Worm (Caenorhabditis elegans) whole organism, L4 larva: ENCODE measurements around the gene znf-782.

ENCODE experiments used
- D1046.2 ChIP-seq: fragments of 200-800 bp; sonication (Bioruptor generic); IDR thresholded peaks from 2 replicates; pipeline ENCODE4 v1.3.6; 2022; ENCODE audit warnings: missing genetic modification characterization, missing compliant biosample characterization
- F10B5.3 ChIP-seq: sonication (generic microtip); optimal IDR thresholded peaks from 2 replicates; lab custom pipeline; 2016; ENCODE audit warnings: mild to moderate bottlenecking, missing genetic modification characterization, missing compliant biosample characterization
- F37D6.2 ChIP-seq: sonication (generic microtip); optimal IDR thresholded peaks from 2 replicates; lab custom pipeline; 2016; ENCODE audit warnings: mild to moderate bottlenecking, missing genetic modification characterization, missing compliant biosample characterization
- T20F7.1 ChIP-seq: fragments of 200-800 bp; sonication (Bioruptor generic); optimal IDR thresholded peaks from 2 replicates; lab custom pipeline; 2018; ENCODE audit warnings: mild to moderate bottlenecking, missing genetic modification characterization, missing compliant biosample characterization
- T26A8.4 ChIP-seq: fragments of 200-800 bp; sonication (Bioruptor generic); IDR thresholded peaks from 2 replicates; pipeline ENCODE4 v1.3.6; 2022; ENCODE audit warnings: missing genetic modification characterization, missing compliant biosample characterization
- Y5F2A.4 ChIP-seq: fragments of 200-800 bp; sonication (Bioruptor generic); optimal IDR thresholded peaks from 2 replicates; lab custom pipeline; 2018; ENCODE audit warnings: mild to moderate bottlenecking, missing genetic modification characterization, missing compliant biosample characterization
- aly-2 ChIP-seq: sonication (generic microtip); optimal IDR thresholded peaks from 2 replicates; lab custom pipeline; 2018; ENCODE audit warnings: missing biosample characterization, missing genetic modification characterization
- arid-1 ChIP-seq: fragments of 200-800 bp; sonication (Bioruptor generic); conservative IDR thresholded peaks from 2 replicates; pipeline ENCODE4 v1.3.6; 2022; ENCODE audit warnings: missing genetic modification reagents, missing genetic modification characterization, missing compliant biosample characterization
- attf-4 ChIP-seq: sonication (generic microtip); optimal IDR thresholded peaks from 3 replicates; lab custom pipeline; 2017; ENCODE audit warnings: missing biosample characterization, missing genetic modification characterization
- ceh-28 ChIP-seq: fragments of 150-350 bp; optimal IDR thresholded peaks from 2 replicates; lab custom pipeline; 2014; ENCODE audit warnings: missing biosample characterization, missing genetic modification reagents, missing genetic modification characterization
- ceh-32 ChIP-seq: sonication (generic microtip); optimal IDR thresholded peaks from 2 replicates; lab custom pipeline; 2016; ENCODE audit warnings: mild to moderate bottlenecking, missing genetic modification characterization, missing compliant biosample characterization; ENCODE audit not compliant: poor library complexity
- ceh-62 ChIP-seq: sonication (generic microtip); optimal IDR thresholded peaks from 2 replicates; lab custom pipeline; 2017; ENCODE audit warnings: missing biosample characterization, missing genetic modification characterization
- ces-1 ChIP-seq: fragments of 150-350 bp; sonication (generic microtip); optimal IDR thresholded peaks from 4 replicates; lab custom pipeline; 2014; ENCODE audit warnings: missing biosample characterization, missing genetic modification reagents, missing genetic modification characterization
- ctbp-1 ChIP-seq: fragments of 200-800 bp; sonication (Bioruptor generic); IDR thresholded peaks from 2 replicates; pipeline ENCODE4 v1.3.6; 2022; ENCODE audit warnings: missing genetic modification reagents, missing genetic modification characterization, missing compliant biosample characterization
- dmd-8 ChIP-seq: fragments of 200-800 bp; sonication (Bioruptor generic); IDR thresholded peaks from 2 replicates; pipeline ENCODE4 v1.3.6; 2022; ENCODE audit warnings: missing genetic modification characterization, missing compliant biosample characterization
- dve-1 ChIP-seq: sonication (generic microtip); optimal IDR thresholded peaks from 2 replicates; lab custom pipeline; 2017; ENCODE audit warnings: antibody characterized with exemption, mild to moderate bottlenecking, missing genetic modification characterization, missing compliant biosample characterization; ENCODE audit not compliant: insufficient read depth
- egl-27 ChIP-seq: sonication (generic microtip); optimal IDR thresholded peaks from 3 replicates; lab custom pipeline; 2017; ENCODE audit warnings: missing biosample characterization, missing genetic modification reagents, missing genetic modification characterization
- egl-43 ChIP-seq: fragments of 200-800 bp; sonication (Bioruptor generic); IDR thresholded peaks from 2 replicates; pipeline ENCODE4 v1.3.6; 2022; ENCODE audit warnings: missing genetic modification reagents, missing genetic modification characterization, missing compliant biosample characterization
- fkh-10 ChIP-seq: fragments of 150-350 bp; optimal IDR thresholded peaks from 2 replicates; lab custom pipeline; 2014; ENCODE audit warnings: missing biosample characterization, missing genetic modification reagents, missing genetic modification characterization
- hif-1 ChIP-seq, 2 experiments: sonication (generic microtip); optimal IDR thresholded peaks; 2 replicates each; lab custom pipeline; 2016 to 2017; ENCODE audit warnings: missing compliant biosample characterization in 2 of 2, missing genetic modification characterization in 2 of 2, missing genetic modification reagents in 2 of 2, missing genotype in 2 of 2, mild to moderate bottlenecking in 1 of 2
- hlh-11 ChIP-seq: fragments of 200-800 bp; sonication (Bioruptor generic); optimal IDR thresholded peaks from 2 replicates; lab custom pipeline; 2018; ENCODE audit warnings: mild to moderate bottlenecking, missing genetic modification characterization, missing compliant biosample characterization
- lin-38 ChIP-seq: fragments of 200-800 bp; sonication (Bioruptor generic); IDR thresholded peaks from 2 replicates; pipeline ENCODE4 v1.3.6; 2022; ENCODE audit warnings: missing genetic modification reagents, missing genetic modification characterization, missing compliant biosample characterization
- lin-39 ChIP-seq: fragments of 150-350 bp; optimal IDR thresholded peaks from 2 replicates; lab custom pipeline; 2014; ENCODE audit warnings: missing biosample characterization, missing genetic modification reagents, missing genetic modification characterization
- lir-3 ChIP-seq: sonication (generic microtip); optimal IDR thresholded peaks from 2 replicates; lab custom pipeline; 2016; ENCODE audit warnings: mild to moderate bottlenecking, missing genetic modification characterization, missing compliant biosample characterization
- madf-5 ChIP-seq, 2 experiments: fragments of 200-800 bp; sonication (Bioruptor generic); IDR thresholded peaks; 2 replicates each; pipeline ENCODE4 v1.3.6; 2022; ENCODE audit warnings: missing compliant biosample characterization in 2 of 2, missing genetic modification characterization in 2 of 2
- madf-9 ChIP-seq: fragments of 200-800 bp; sonication (Bioruptor generic); conservative IDR thresholded peaks from 2 replicates; pipeline ENCODE4 v1.3.6; 2022; ENCODE audit warnings: missing genetic modification reagents, missing genetic modification characterization, missing compliant biosample characterization
- mdl-1 ChIP-seq, 2 experiments: fragments of 150-350 bp in 1 of 2; sonication (generic microtip) in 1 of 2; optimal IDR thresholded peaks; 2 replicates each; lab custom pipeline; 2014 to 2017; ENCODE audit warnings: missing biosample characterization in 2 of 2, missing genetic modification characterization in 2 of 2
- mdt-29 ChIP-seq: fragments of 200-800 bp; sonication (Bioruptor generic); IDR thresholded peaks from 2 replicates; pipeline ENCODE4 v1.3.6; 2022; ENCODE audit warnings: missing genetic modification reagents, missing genetic modification characterization, missing compliant biosample characterization
- mep-1 ChIP-seq: fragments of 150-350 bp; sonication (generic microtip); optimal IDR thresholded peaks from 3 replicates; lab custom pipeline; 2014; ENCODE audit warnings: missing biosample characterization, missing genetic modification characterization
- mxl-2 ChIP-seq: fragments of 200-800 bp; sonication (Bioruptor generic); conservative IDR thresholded peaks from 2 replicates; pipeline ENCODE4 v1.3.6; 2022; ENCODE audit warnings: missing genetic modification reagents, missing genetic modification characterization, missing compliant biosample characterization
- nhr-102 ChIP-seq: sonication (generic microtip); optimal IDR thresholded peaks from 2 replicates; lab custom pipeline; 2016; ENCODE audit warnings: mild to moderate bottlenecking, missing genetic modification characterization, moderate library complexity, missing compliant biosample characterization
- nhr-111 ChIP-seq: fragments of 200-800 bp; sonication (Bioruptor generic); optimal IDR thresholded peaks from 2 replicates; lab custom pipeline; 2018; ENCODE audit warnings: mild to moderate bottlenecking, missing genetic modification characterization, missing compliant biosample characterization
- nhr-237 ChIP-seq: sonication (generic microtip); optimal IDR thresholded peaks from 2 replicates; lab custom pipeline; 2017; ENCODE audit warnings: missing biosample characterization, missing genetic modification characterization
- nhr-25 ChIP-seq: sonication (generic microtip); optimal IDR thresholded peaks from 2 replicates; lab custom pipeline; 2017; ENCODE audit warnings: missing genetic modification characterization, mild to moderate bottlenecking, missing compliant biosample characterization, antibody characterized with exemption, moderate library complexity, borderline replicate concordance; ENCODE audit not compliant: insufficient read depth
- nhr-41 ChIP-seq: fragments of 200-800 bp; sonication (Bioruptor generic); IDR thresholded peaks from 2 replicates; pipeline ENCODE4 v1.3.6; 2022; ENCODE audit warnings: missing genetic modification reagents, missing genetic modification characterization, missing compliant biosample characterization
- nhr-42 ChIP-seq: fragments of 200-800 bp; sonication (Bioruptor generic); IDR thresholded peaks from 2 replicates; pipeline ENCODE4 v1.3.6; 2022; ENCODE audit warnings: missing genetic modification characterization, missing compliant biosample characterization
- php-3 ChIP-seq: fragments of 200-800 bp; sonication (Bioruptor generic); IDR thresholded peaks from 2 replicates; pipeline ENCODE4 v1.3.6; 2022; ENCODE audit warnings: missing genetic modification reagents, missing genetic modification characterization, missing compliant biosample characterization
- rbr-2 ChIP-seq: sonication (generic microtip); optimal IDR thresholded peaks from 2 replicates; lab custom pipeline; 2016; ENCODE audit warnings: missing genotype, missing genetic modification characterization, missing compliant biosample characterization
- saeg-2 ChIP-seq: fragments of 200-800 bp; sonication (Bioruptor generic); IDR thresholded peaks from 2 replicates; pipeline ENCODE4 v1.3.6; 2022; ENCODE audit warnings: missing genetic modification reagents, missing genetic modification characterization, missing compliant biosample characterization
- skn-1 ChIP-seq: fragments of 150-350 bp; optimal IDR thresholded peaks from 2 replicates; lab custom pipeline; 2014; ENCODE audit warnings: missing biosample characterization, missing genetic modification characterization
- snpc-1.2 ChIP-seq: fragments of 200-800 bp; sonication (Bioruptor generic); IDR thresholded peaks from 2 replicates; pipeline ENCODE4 v1.3.6; 2022; ENCODE audit warnings: missing genetic modification reagents, missing genetic modification characterization, missing compliant biosample characterization
- snpc-4 ChIP-seq: fragments of 150-350 bp; optimal IDR thresholded peaks from 2 replicates; lab custom pipeline; 2014; ENCODE audit warnings: missing biosample characterization, missing genetic modification characterization
- spr-1 ChIP-seq: sonication (generic microtip); optimal IDR thresholded peaks from 2 replicates; lab custom pipeline; 2016; ENCODE audit warnings: mild to moderate bottlenecking, missing genetic modification characterization, missing compliant biosample characterization
- tag-97 ChIP-seq: fragments of 200-800 bp; sonication (Bioruptor generic); IDR thresholded peaks from 2 replicates; pipeline ENCODE4 v1.3.6; 2022; ENCODE audit warnings: missing genetic modification characterization, missing compliant biosample characterization
- vab-7 ChIP-seq: fragments of 200-800 bp; sonication (Bioruptor generic); IDR thresholded peaks from 2 replicates; pipeline ENCODE4 v1.3.6; 2022; ENCODE audit warnings: missing genetic modification reagents, missing genetic modification characterization, missing compliant biosample characterization
- zag-1 ChIP-seq: fragments of 150-350 bp; optimal IDR thresholded peaks from 2 replicates; lab custom pipeline; 2014; ENCODE audit warnings: missing biosample characterization, missing genetic modification characterization
- zfp-3 ChIP-seq: fragments of 200-800 bp; sonication (Bioruptor generic); conservative IDR thresholded peaks from 2 replicates; pipeline ENCODE4 v1.3.6; 2022; ENCODE audit warnings: missing genetic modification reagents, missing genetic modification characterization, missing compliant biosample characterization
- zip-11 ChIP-seq: fragments of 200-800 bp; sonication (Bioruptor generic); IDR thresholded peaks from 2 replicates; pipeline ENCODE4 v1.3.6; 2022; ENCODE audit warnings: missing genetic modification characterization, missing compliant biosample characterization
- zip-2 ChIP-seq: fragments of 150-350 bp; optimal IDR thresholded peaks from 2 replicates; lab custom pipeline; 2014; ENCODE audit warnings: missing biosample characterization, missing genetic modification characterization
- ztf-11 ChIP-seq: fragments of 150-350 bp; optimal IDR thresholded peaks from 2 replicates; lab custom pipeline; 2014; ENCODE audit warnings: missing biosample characterization, missing genetic modification characterization

znf-782 gene

ce11 chrIV:1093870-1094564, 26.7 kb upstream of the znf-782 start, which contains the start of the genes cct-8 and Y55F3AR.2:
Gene cct-8, minus strand, starts transcription at chrIV:1093920.
Gene Y55F3AR.2, plus strand, starts transcription at chrIV:1094541.
- TF ChIP-seq dve-1 (tag; lab: Kevin White, UChicago) (peak; percentile 99), lin-38 (GFP tag; lab: Robert Waterston, UW) (peak; percentile 97), ztf-11 (tag; lab: Kevin White, UChicago) (no peak), nhr-25 (tag; lab: Kevin White, UChicago) (peak; percentile 81), D1046.2 (GFP tag; lab: Robert Waterston, UW) (peak; percentile 95), zag-1 (tag; lab: Kevin White, UChicago) (peak; percentile 34), snpc-1.2 (GFP tag; lab: Robert Waterston, UW) (peak; percentile 87), nhr-42 (GFP tag; lab: Robert Waterston, UW) (peak; percentile 96), T20F7.1 (GFP tag; lab: Kevin White, UChicago) (peak; percentile 97), lin-39 (tag; lab: Kevin White, UChicago) (peak; percentile 82), T26A8.4 (GFP tag; lab: Robert Waterston, UW) (peak; percentile 99), F37D6.2 (tag; lab: Kevin White, UChicago) (peak; percentile 94), ces-1 (GFP tag; lab: Kevin White, UChicago) (peak; percentile 45), nhr-41 (GFP tag; lab: Robert Waterston, UW) (peak; percentile 76; the same call in 1 of the 2 replicates), snpc-4 (peak; percentile 31), aly-2 (tag; lab: Kevin White, UChicago) (no peak), ctbp-1 (GFP tag; lab: Robert Waterston, UW) (peak; percentile 97), rbr-2 (tag; lab: Kevin White, UChicago) (peak; percentile 97), ceh-28 (tag; lab: Kevin White, UChicago) (no peak), vab-7 (GFP tag; lab: Robert Waterston, UW) (peak; percentile 92), dmd-8 (GFP tag; lab: Robert Waterston, UW) (no peak), hlh-11 (tag; lab: Kevin White, UChicago) (peak; percentile 96), attf-4 (no peak), arid-1 (GFP tag; lab: Robert Waterston, UW) (peak; percentile 98), madf-9 (GFP tag; lab: Robert Waterston, UW) (peak; percentile 96), mdl-1 (tag; optimal IDR thresholded peaks at IDR 0.05; lab: Kevin White, UChicago) (peak in 1 of 2 experiments; percentile 65), nhr-237 (no peak), egl-27 (no peak), zfp-3 (GFP tag; lab: Robert Waterston, UW) (peak; percentile 99), skn-1 (tag; lab: Kevin White, UChicago) (no peak), zip-11 (GFP tag; lab: Robert Waterston, UW) (peak; percentile 56; the same call in 1 of the 2 replicates), ceh-62 (tag; lab: Kevin White, UChicago) (no peak), nhr-111 (GFP tag; lab: Kevin White, UChicago) (peak; percentile 88), mxl-2 (GFP tag; lab: Robert Waterston, UW) (peak; percentile 74), Y5F2A.4 (GFP tag; lab: Kevin White, UChicago) (peak; percentile 86), ceh-32 (tag; lab: Kevin White, UChicago) (peak; percentile 78), lir-3 (tag; lab: Kevin White, UChicago) (peak; percentile 14), egl-43 (GFP tag; lab: Robert Waterston, UW) (peak; percentile 96), fkh-10 (GFP tag; lab: Kevin White, UChicago) (peak; percentile 98), mep-1 (peak; percentile 99), php-3 (GFP tag; lab: Robert Waterston, UW) (peak; percentile 99), tag-97 (GFP tag; lab: Robert Waterston, UW) (no peak), hif-1 (tag; optimal IDR thresholded peaks at IDR 0.05; lab: Kevin White, UChicago) (peak; percentile 85 to 93), zip-2 (tag; lab: Kevin White, UChicago) (peak; percentile 84), saeg-2 (GFP tag; lab: Robert Waterston, UW) (peak; percentile 97), mdt-29 (GFP tag; lab: Robert Waterston, UW) (peak; percentile 98), nhr-102 (tag; lab: Kevin White, UChicago) (peak; percentile 97), spr-1 (tag; lab: Kevin White, UChicago) (peak; percentile 95), F10B5.3 (tag; lab: Kevin White, UChicago) (peak; percentile 93), madf-5 (GFP tag; IDR thresholded peaks at IDR 0.05; lab: Robert Waterston, UW) (0 out of 4 replicates have a peak, but pooled peaks of 1 of the 2 experiments have one; percentile 72)
